Fruit fly (Drosophila melanogaster) whole organism, wandering third instar larva: Measurements from ENCODE around the gene CG3223.
A peak's percentile ranks its signal among the peaks of the same experiment; 100 is the strongest.

Source experiments
- Dif ChIP-seq: fragments of 200-275, 200-300 bp; sonication (Bioruptor generic); optimal IDR thresholded peaks from 2 replicates; lab custom pipeline; 2018; ENCODE audit warnings: missing biosample characterization, missing genetic modification characterization; ENCODE audit not compliant: partially characterized antibody
- Hr78 ChIP-seq: fragments of >200 bp; optimal IDR thresholded peaks from 2 replicates; lab custom pipeline; 2017; ENCODE audit warnings: missing biosample characterization, missing genetic modification characterization
- h ChIP-seq: fragments of 200-800 bp; sonication (Bioruptor generic); optimal IDR thresholded peaks from 3 replicates; lab custom pipeline; 2016; ENCODE audit warnings: missing biosample characterization, mild to moderate bottlenecking, missing genetic modification characterization
- sage ChIP-seq: fragments of 200-800 bp; sonication (Bioruptor generic); optimal IDR thresholded peaks from 2 replicates; lab custom pipeline; 2016; ENCODE audit warnings: missing biosample characterization, mild to moderate bottlenecking, missing genetic modification characterization
- usp ChIP-seq: fragments of >200 bp; optimal IDR thresholded peaks from 2 replicates; lab custom pipeline; 2017; ENCODE audit warnings: missing biosample characterization, missing genetic modification characterization

DNA sequence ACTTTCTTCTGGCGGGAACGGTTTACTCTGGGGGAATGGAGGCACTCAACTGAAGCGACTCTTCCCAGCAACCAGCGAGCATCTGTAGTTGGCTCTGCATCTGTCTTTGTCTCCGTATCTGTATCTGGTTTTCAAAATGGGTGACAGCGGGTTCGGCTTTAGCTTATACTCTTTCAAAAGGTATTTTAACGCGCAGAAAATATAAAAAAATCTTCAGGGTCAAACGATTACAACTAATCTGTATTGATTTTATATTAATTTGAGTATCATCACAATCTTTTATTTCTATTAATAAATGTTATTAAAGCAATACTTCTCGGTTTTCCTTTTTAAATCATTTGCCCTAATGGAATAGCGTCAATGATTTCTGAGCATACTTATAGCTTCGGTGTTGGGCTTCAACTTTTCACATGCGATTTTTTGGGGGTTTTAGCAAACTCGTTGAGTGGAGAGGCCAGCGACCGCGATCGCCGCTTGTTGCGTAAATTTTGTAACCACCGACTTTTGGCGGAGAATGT, 20.4 kb downstream of the CG3223 start, which contains the start of gene ImpE3:
- TF ChIP-seq h (GFP tag; lab: Kevin White, UChicago) (peak; percentile 75), sage (GFP tag; lab: Kevin White, UChicago) (peak; percentile 63), Dif (GFP tag; lab: Kevin White, UChicago) (no peak), usp (GFP tag; lab: Kevin White, UChicago) (no peak), Hr78 (GFP tag; lab: Kevin White, UChicago) (no peak)
